Worm (Caenorhabditis elegans): ENCODE results near the gene rpoa-49.

ce11 chrII:91419-91818 is 46.6 kb downstream of the rpoa-49 start, which contains the start of gene mcat-1:
- no peak for TF ChIP-seq fkh-10 (GFP tag; optimal IDR thresholded peaks at IDR 0.05)
- no peak for TF ChIP-seq odd-2 (tag; optimal IDR thresholded peaks at IDR 0.05)
- no peak for TF ChIP-seq pha-4 (tag; optimal IDR thresholded peaks at IDR 0.05)
- TF ChIP-seq madf-2 (tag; optimal IDR thresholded peaks at IDR 0.05): no peak
- no peak for TF ChIP-seq tbx-7 (tag; optimal IDR thresholded peaks at IDR 0.05)
- TF ChIP-seq pag-3 (tag; optimal IDR thresholded peaks at IDR 0.05; ENCODE audit: borderline replicate concordance): no peak
- no peak for TF ChIP-seq ceh-48 (tag; optimal IDR thresholded peaks at IDR 0.05)
- no peak for TF ChIP-seq dve-1 (tag; optimal IDR thresholded peaks at IDR 0.05)
- TF ChIP-seq pqm-1 (tag; optimal IDR thresholded peaks at IDR 0.05): no peak
- no peak for TF ChIP-seq ama-1 (optimal IDR thresholded peaks at IDR 0.05)
- no peak for TF ChIP-seq pat-9 (tag; optimal IDR thresholded peaks at IDR 0.05)
